Fruit fly (Drosophila melanogaster) whole organism, embryonic: ENCODE data around the gene Scamp.
A peak's percentile ranks its signal among the peaks of the same experiment; 100 is the strongest.

Source experiments
- CG9727 ChIP-seq: fragments of 200-800 bp; sonication (Bioruptor generic); optimal IDR thresholded peaks from 3 replicates; lab custom pipeline; 2017; ENCODE audit warnings: missing biosample characterization, mild to moderate bottlenecking, missing genetic modification characterization
- Ets65A ChIP-seq: fragments of 200-800 bp; sonication (Bioruptor generic); peaks from one replicate; lab custom pipeline; 2016; ENCODE audit warnings: missing biosample characterization, missing genetic modification characterization
- HLH4C ChIP-seq: fragments of 200-800 bp; sonication (Bioruptor generic); IDR thresholded peaks from 3 replicates; pipeline ENCODE4 v1.3.6; 2022; ENCODE audit warnings: missing biosample characterization, missing genetic modification characterization; ENCODE audit not compliant: partially characterized antibody
- Hr78 ChIP-seq, 2 experiments: fragments of 200-800 bp in 1 of 2; fragments of >200 bp in 1 of 2; sonication (Bioruptor generic) in 1 of 2; optimal IDR thresholded peaks; 2 replicates each; lab custom pipeline; 2017 to 2019; ENCODE audit warnings: missing biosample characterization in 2 of 2, missing genetic modification characterization in 2 of 2, mild to moderate bottlenecking in 1 of 2, moderate library complexity in 1 of 2
- Kr ChIP-seq: fragments of 200-800 bp; sonication (Bioruptor generic); optimal IDR thresholded peaks from 2 replicates; lab custom pipeline; 2017; ENCODE audit warnings: missing biosample characterization, mild to moderate bottlenecking, missing genetic modification characterization
- phol ChIP-seq: fragments of 200-800 bp; sonication (Bioruptor generic); optimal IDR thresholded peaks from 3 replicates; lab custom pipeline; 2018; ENCODE audit warnings: missing biosample characterization, mild to moderate bottlenecking, missing genetic modification characterization, moderate library complexity
- pum ChIP-seq: fragments of 200-800 bp; sonication (Bioruptor generic); optimal IDR thresholded peaks from 2 replicates; lab custom pipeline; 2016; ENCODE audit warnings: missing biosample characterization, missing genetic modification characterization

dm6 chrX:15475367-15475789 is 25.7 kb upstream of the Scamp start, which contains the start of gene mh:
- TF ChIP-seq phol: peak; percentile 51
- TF ChIP-seq pum: no peak
- TF ChIP-seq Kr (GFP tag; lab: Kevin White, UChicago): no peak
- peak; percentile 46 for TF ChIP-seq CG9727 (GFP tag; lab: Kevin White, UChicago)
- no peak for TF ChIP-seq Hr78 (GFP tag; optimal IDR thresholded peaks at IDR 0.05; lab: Kevin White, UChicago)
- TF ChIP-seq HLH4C (GFP tag; lab: Robert Waterston, UW): peak; percentile 58
- no peak for TF ChIP-seq Ets65A (GFP tag; lab: Kevin White, UChicago)
